Fruit fly (Drosophila melanogaster): ENCODE results near the gene bsk.

The bsk gene

dm6 chr2L:10276846-10277245 lies 26.5 kb upstream of the bsk start (continued):
- TF ChIP-seq ey (GFP tag; optimal IDR thresholded peaks at IDR 0.05), result peak; percentile 66
- no peak for TF ChIP-seq rgr (GFP tag; optimal IDR thresholded peaks at IDR 0.05)
- peak; percentile 40 for TF ChIP-seq Jra (GFP tag; optimal IDR thresholded peaks at IDR 0.05)
- no peak for TF ChIP-seq HLH106 (tag; optimal IDR thresholded peaks at IDR 0.05)
- TF ChIP-seq CG32264 (GFP tag; optimal IDR thresholded peaks at IDR 0.05), result no peak
- TF ChIP-seq brk (GFP tag; optimal IDR thresholded peaks at IDR 0.05), result no peak
- no peak for TF ChIP-seq h (GFP tag; optimal IDR thresholded peaks at IDR 0.05)
- TF ChIP-seq Mio (GFP tag; optimal IDR thresholded peaks at IDR 0.05), result no peak
- TF ChIP-seq GATAd (GFP tag; optimal IDR thresholded peaks at IDR 0.05), result no peak
- TF ChIP-seq Sp1 (GFP tag; optimal IDR thresholded peaks at IDR 0.05), result no peak
- no peak for TF ChIP-seq jim (GFP tag; optimal IDR thresholded peaks at IDR 0.05)
- no peak for TF ChIP-seq usp (GFP tag; optimal IDR thresholded peaks at IDR 0.05)
- no peak for TF ChIP-seq Rel (GFP tag; optimal IDR thresholded peaks at IDR 0.05)
- TF ChIP-seq Rel (tag; optimal IDR thresholded peaks at IDR 0.05), result no peak

- TF ChIP-seq usp (GFP tag; optimal IDR thresholded peaks at IDR 0.05), result no peak
- TF ChIP-seq psq (GFP tag; optimal IDR thresholded peaks at IDR 0.05), result peak; percentile 18
Measured at dm6 chr2L:10276436-10276835, 26.1 kb upstream of the bsk start.

- no peak for TF ChIP-seq tai (GFP tag; optimal IDR thresholded peaks at IDR 0.05)
- no peak for TF ChIP-seq lola (GFP tag; optimal IDR thresholded peaks at IDR 0.05)
- no peak for TF ChIP-seq foxo (GFP tag; optimal IDR thresholded peaks at IDR 0.05)
- TF ChIP-seq Rel (GFP tag; optimal IDR thresholded peaks at IDR 0.05), result no peak
- no peak for TF ChIP-seq Rel (tag; optimal IDR thresholded peaks at IDR 0.05)
- TF ChIP-seq brk (GFP tag; optimal IDR thresholded peaks at IDR 0.05), result no peak
- TF ChIP-seq HLH106 (tag; optimal IDR thresholded peaks at IDR 0.05), result no peak
Measured at dm6 chr2L:10272224-10272623, 21.9 kb upstream of the bsk start, which contains the start of gene trk. TSS of gene trk (minus strand) at chr2L:10272324.

dm6 chr2L:10269854-10270253 lies 19.6 kb upstream of the bsk start, which contains the start of gene Mulk:
TSS of gene Mulk (plus strand) at chr2L:10270051.
- no peak for TF ChIP-seq HLH106 (tag; optimal IDR thresholded peaks at IDR 0.05)
- TF ChIP-seq jim (GFP tag; optimal IDR thresholded peaks at IDR 0.05), result no peak
- TF ChIP-seq GATAd (GFP tag; optimal IDR thresholded peaks at IDR 0.05), result no peak
- no peak for TF ChIP-seq Abd-B (GFP tag; optimal IDR thresholded peaks at IDR 0.05)
- no peak for TF ChIP-seq dl (GFP tag; optimal IDR thresholded peaks at IDR 0.05; ENCODE audit: insufficient read depth in 1 of 2, partially characterized antibody in 2 of 2)
- peak in 1 of 2 experiments; percentile 50 for TF ChIP-seq foxo (GFP tag; optimal IDR thresholded peaks at IDR 0.05)
- peak; percentile 67 for TF ChIP-seq sage (GFP tag; optimal IDR thresholded peaks at IDR 0.05)

- TF ChIP-seq Jra (GFP tag; optimal IDR thresholded peaks at IDR 0.05), result no peak
- TF ChIP-seq sv (GFP tag; optimal IDR thresholded peaks at IDR 0.05), result no peak
- peak; percentile 26 for TF ChIP-seq Myc (optimal IDR thresholded peaks at IDR 0.05)
- TF ChIP-seq Hnf4 (GFP tag; optimal IDR thresholded peaks at IDR 0.05), result no peak
Measured at dm6 chr2L:10268688-10269087, 18.4 kb upstream of the bsk start, which contains the start of gene CG4957. TSS of gene CG4957 (plus strand) at chr2L:10268872.

dm6 chr2L:10266511-10266910 lies 16.2 kb upstream of the bsk start, which contains the start of gene CG4953:
TSS of gene CG4953 (plus strand) at chr2L:10266703.
- TF ChIP-seq Dif (GFP tag; optimal IDR thresholded peaks at IDR 0.05; ENCODE audit: partially characterized antibody) (no peak), rgr (GFP tag; optimal IDR thresholded peaks at IDR 0.05) (no peak), N (GFP tag; optimal IDR thresholded peaks at IDR 0.05) (no peak), GATAd (GFP tag; optimal IDR thresholded peaks at IDR 0.05) (no peak), HLH106 (tag; optimal IDR thresholded peaks at IDR 0.05) (no peak), sv (GFP tag; optimal IDR thresholded peaks at IDR 0.05) (no peak), foxo (GFP tag; optimal IDR thresholded peaks at IDR 0.05) (no peak), Abd-B (GFP tag; optimal IDR thresholded peaks at IDR 0.05) (no peak)

dm6 chr2L:10265129-10265528 lies 14.8 kb upstream of the bsk start, which contains the start of gene Mob3:
TSS of gene Mob3 (plus strand) at chr2L:10265336.
- TF ChIP-seq lola (GFP tag; optimal IDR thresholded peaks at IDR 0.05) (no peak), woc (GFP tag; optimal IDR thresholded peaks at IDR 0.05) (peak; percentile 39), Hnf4 (GFP tag; optimal IDR thresholded peaks at IDR 0.05) (peak; percentile 43), sage (GFP tag; optimal IDR thresholded peaks at IDR 0.05) (peak; percentile 56), Mio (GFP tag; optimal IDR thresholded peaks at IDR 0.05) (no peak)
